Fruit fly (Drosophila melanogaster) whole organism, embryonic: ENCODE measurements around the gene alpha-Est1.

ENCODE experiments used
- Atf-2 ChIP-seq: fragments of 200-800 bp; sonication (Bioruptor generic); optimal IDR thresholded peaks from 2 replicates; lab custom pipeline; 2016; ENCODE audit warnings: missing biosample characterization, missing genetic modification characterization
- BEAF-32 ChIP-seq: fragments of 200-800 bp; sonication (Bioruptor generic); optimal IDR thresholded peaks from 3 replicates; lab custom pipeline; 2017; ENCODE audit warnings: missing biosample characterization, missing genetic modification characterization, mild to moderate bottlenecking, moderate library complexity, missing genetic modification reagents
- CG10147 ChIP-seq: fragments of 200-800 bp; sonication (Bioruptor generic); optimal IDR thresholded peaks from 2 replicates; lab custom pipeline; 2019; ENCODE audit warnings: missing biosample characterization, mild to moderate bottlenecking, missing genetic modification characterization, moderate library complexity
- CG10209 ChIP-seq: fragments of 200-800 bp; sonication (Bioruptor generic); optimal IDR thresholded peaks from 3 replicates; lab custom pipeline; 2017; ENCODE audit warnings: missing biosample characterization, mild to moderate bottlenecking, missing genetic modification characterization, missing genetic modification reagents
- CG12155 ChIP-seq: fragments of 200-800 bp; sonication (Bioruptor generic); optimal IDR thresholded peaks from 3 replicates; lab custom pipeline; 2016; ENCODE audit warnings: missing biosample characterization, missing genetic modification characterization
- CG13624 ChIP-seq: fragments of 200-800 bp; sonication (Bioruptor generic); optimal IDR thresholded peaks from 2 replicates; lab custom pipeline; 2016; ENCODE audit warnings: missing biosample characterization, missing genetic modification characterization
- CG14710 ChIP-seq: fragments of 200-800 bp; sonication (Bioruptor generic); optimal IDR thresholded peaks from 3 replicates; lab custom pipeline; 2019; ENCODE audit warnings: missing biosample characterization, mild to moderate bottlenecking, missing genetic modification characterization, moderate library complexity
- CG1603 ChIP-seq: fragments of 200-800 bp; sonication (Bioruptor generic); optimal IDR thresholded peaks from 2 replicates; lab custom pipeline; 2019; ENCODE audit warnings: missing biosample characterization, mild to moderate bottlenecking, missing genetic modification characterization, moderate library complexity
- CG16779 ChIP-seq: fragments of 200-800 bp; sonication (Bioruptor generic); IDR thresholded peaks from 2 replicates; pipeline ENCODE4 v1.3.6; 2022; ENCODE audit warnings: missing biosample characterization, missing genetic modification characterization
- CG16863 ChIP-seq: fragments of 200-800 bp; sonication (Bioruptor generic); optimal IDR thresholded peaks from 3 replicates; lab custom pipeline; 2016; ENCODE audit warnings: missing biosample characterization, missing genetic modification characterization
- CG18619 ChIP-seq: fragments of 200-800 bp; sonication (Bioruptor generic); optimal IDR thresholded peaks from 3 replicates; lab custom pipeline; 2017; ENCODE audit warnings: missing biosample characterization, mild to moderate bottlenecking, missing genetic modification characterization
- CG2678 ChIP-seq: fragments of 200-800 bp; sonication (Bioruptor generic); optimal IDR thresholded peaks from 3 replicates; lab custom pipeline; 2019; ENCODE audit warnings: missing biosample characterization, mild to moderate bottlenecking, missing genetic modification characterization, moderate library complexity
- CG30020 ChIP-seq: fragments of 200-800 bp; optimal IDR thresholded peaks from 2 replicates; lab custom pipeline; 2019; ENCODE audit warnings: missing biosample characterization, mild to moderate bottlenecking, missing genetic modification characterization, moderate library complexity
- CG3838 ChIP-seq: fragments of 200-800 bp; sonication (Bioruptor generic); optimal IDR thresholded peaks from 3 replicates; lab custom pipeline; 2016; ENCODE audit warnings: missing biosample characterization, missing genetic modification characterization
- CG4360 ChIP-seq: fragments of 200-800 bp; sonication (Bioruptor generic); IDR thresholded peaks from 2 replicates; pipeline ENCODE4 v1.3.6; 2022; ENCODE audit warnings: missing biosample characterization, missing genetic modification characterization
- CG6854 ChIP-seq: fragments of 200-800 bp; sonication (Bioruptor generic); optimal IDR thresholded peaks from 3 replicates; lab custom pipeline; 2017; ENCODE audit warnings: missing biosample characterization, mild to moderate bottlenecking, missing genetic modification characterization
- CG7928 ChIP-seq: fragments of 200-800 bp; sonication (Bioruptor generic); optimal IDR thresholded peaks from 2 replicates; lab custom pipeline; 2017; ENCODE audit warnings: missing biosample characterization, mild to moderate bottlenecking, missing genetic modification characterization
- CG8359 ChIP-seq: fragments of 200-800 bp; sonication (Bioruptor generic); optimal IDR thresholded peaks from 2 replicates; lab custom pipeline; 2017; ENCODE audit warnings: missing biosample characterization, mild to moderate bottlenecking, missing genetic modification characterization, borderline replicate concordance
- CG9437 ChIP-seq: fragments of 200-800 bp; sonication (Bioruptor generic); optimal IDR thresholded peaks from 2 replicates; lab custom pipeline; 2018; ENCODE audit warnings: missing biosample characterization, mild to moderate bottlenecking, missing genetic modification characterization
- CG9797 ChIP-seq: fragments of 200-800 bp; sonication (Bioruptor generic); optimal IDR thresholded peaks from 3 replicates; lab custom pipeline; 2018; ENCODE audit warnings: missing biosample characterization, mild to moderate bottlenecking, missing genetic modification characterization
- Eip74EF ChIP-seq, 2 experiments: fragments of 200-800 bp in 1 of 2; fragments of >200 bp in 1 of 2; sonication (Bioruptor generic) in 1 of 2; optimal IDR thresholded peaks; 2 replicates each; lab custom pipeline; 2017 to 2019; ENCODE audit warnings: missing biosample characterization in 2 of 2, missing genetic modification characterization in 2 of 2, mild to moderate bottlenecking in 1 of 2, moderate library complexity in 1 of 2
- Ets97D ChIP-seq: fragments of 200-800 bp; sonication (Bioruptor generic); optimal IDR thresholded peaks from 3 replicates; lab custom pipeline; 2016; ENCODE audit warnings: missing biosample characterization, missing genetic modification characterization
- HLH4C ChIP-seq: fragments of 200-800 bp; sonication (Bioruptor generic); IDR thresholded peaks from 3 replicates; pipeline ENCODE4 v1.3.6; 2022; ENCODE audit warnings: missing biosample characterization, missing genetic modification characterization; ENCODE audit not compliant: partially characterized antibody
- Hr78 ChIP-seq, 2 experiments: fragments of 200-800 bp in 1 of 2; fragments of >200 bp in 1 of 2; sonication (Bioruptor generic) in 1 of 2; optimal IDR thresholded peaks; 2 replicates each; lab custom pipeline; 2017 to 2019; ENCODE audit warnings: missing biosample characterization in 2 of 2, missing genetic modification characterization in 2 of 2, mild to moderate bottlenecking in 1 of 2, moderate library complexity in 1 of 2
- Lim3 ChIP-seq: fragments of 200-800 bp; sonication (Bioruptor generic); IDR thresholded peaks from 2 replicates; pipeline ENCODE4 v1.3.6; 2022; ENCODE audit warnings: missing biosample characterization, missing genetic modification characterization
- MESR4 ChIP-seq: fragments of 200-800 bp; sonication (Bioruptor generic); optimal IDR thresholded peaks from 2 replicates; lab custom pipeline; 2018; ENCODE audit warnings: missing biosample characterization, mild to moderate bottlenecking, missing genetic modification characterization, moderate library complexity
- Max ChIP-seq: fragments of 200-800 bp; sonication (Bioruptor generic); optimal IDR thresholded peaks from 2 replicates; lab custom pipeline; 2016; ENCODE audit warnings: missing biosample characterization, mild to moderate bottlenecking, missing genetic modification characterization
- Nf-YA ChIP-seq: fragments of 200-800 bp; sonication (Bioruptor generic); IDR thresholded peaks from 2 replicates; pipeline ENCODE4 v1.3.6; 2022; ENCODE audit warnings: missing biosample characterization, missing genetic modification characterization
- Rfx ChIP-seq: fragments of 200-800 bp; sonication (Bioruptor generic); IDR thresholded peaks from 2 replicates; pipeline ENCODE4 v1.3.6; 2022; ENCODE audit warnings: missing biosample characterization, missing genetic modification characterization
- Sin3A ChIP-seq: fragments of >200 bp; optimal IDR thresholded peaks from 2 replicates; lab custom pipeline; 2018
- TFAM ChIP-seq: fragments of 200-800 bp; sonication (Bioruptor generic); optimal IDR thresholded peaks from 2 replicates; lab custom pipeline; 2017; ENCODE audit warnings: missing biosample characterization, missing genetic modification characterization, inconsistent platforms
- Vsx1 ChIP-seq: fragments of 200-800 bp; sonication (Bioruptor generic); optimal IDR thresholded peaks from 2 replicates; lab custom pipeline; 2017; ENCODE audit warnings: missing biosample characterization, mild to moderate bottlenecking, missing genetic modification characterization, missing genetic modification reagents
- ab ChIP-seq: fragments of 200-800 bp; sonication (Bioruptor generic); optimal IDR thresholded peaks from 2 replicates; lab custom pipeline; 2016; ENCODE audit warnings: missing biosample characterization, missing genetic modification characterization
- bab2 ChIP-seq: fragments of 200-800 bp; sonication (Bioruptor generic); optimal IDR thresholded peaks from 2 replicates; lab custom pipeline; 2016; ENCODE audit warnings: missing biosample characterization, missing genetic modification characterization
- corto ChIP-seq: fragments of 200-800 bp; sonication (Bioruptor generic); optimal IDR thresholded peaks from 2 replicates; lab custom pipeline; 2016; ENCODE audit warnings: missing biosample characterization, mild to moderate bottlenecking, missing genetic modification characterization, moderate library complexity
- dati ChIP-seq: fragments of 200-800 bp; sonication (Bioruptor generic); IDR thresholded peaks from 2 replicates; pipeline ENCODE4 v1.3.6; 2022; ENCODE audit warnings: missing biosample characterization, missing genetic modification characterization
- fu2 ChIP-seq: fragments of 200-800 bp; sonication (Bioruptor generic); optimal IDR thresholded peaks from 2 replicates; lab custom pipeline; 2016; ENCODE audit warnings: missing biosample characterization, missing genetic modification characterization
- gsb ChIP-seq: fragments of 200-800 bp; sonication (Bioruptor generic); IDR thresholded peaks from 2 replicates; pipeline ENCODE4 v1.3.6; 2022; ENCODE audit warnings: missing biosample characterization, missing genetic modification characterization
- gsb-n ChIP-seq: fragments of 200-800 bp; sonication (Bioruptor generic); optimal IDR thresholded peaks from 3 replicates; lab custom pipeline; 2018; ENCODE audit warnings: missing biosample characterization, mild to moderate bottlenecking, missing genetic modification characterization
- ken ChIP-seq: fragments of 200-800 bp; sonication (Bioruptor generic); IDR thresholded peaks from 3 replicates; pipeline ENCODE4 v1.3.6; 2022; ENCODE audit warnings: missing biosample characterization, missing genetic modification characterization
- kni ChIP-seq: fragments of 200-800 bp; sonication (Bioruptor generic); optimal IDR thresholded peaks from 3 replicates; lab custom pipeline; 2017; ENCODE audit warnings: mild to moderate bottlenecking, missing biosample characterization, missing genetic modification reagents, missing genetic modification characterization
- onecut ChIP-seq: fragments of 200-800 bp; sonication (Bioruptor generic); IDR thresholded peaks from 2 replicates; pipeline ENCODE4 v1.3.6; 2022; ENCODE audit warnings: missing biosample characterization, missing genetic modification characterization
- phol ChIP-seq: fragments of 200-800 bp; sonication (Bioruptor generic); optimal IDR thresholded peaks from 3 replicates; lab custom pipeline; 2018; ENCODE audit warnings: missing biosample characterization, mild to moderate bottlenecking, missing genetic modification characterization, moderate library complexity
- pzg ChIP-seq: fragments of 200-800 bp; sonication (Bioruptor generic); optimal IDR thresholded peaks from 3 replicates; lab custom pipeline; 2018; ENCODE audit warnings: missing biosample characterization, mild to moderate bottlenecking, missing genetic modification characterization, moderate library complexity
- row ChIP-seq: fragments of 200-800 bp; sonication (Bioruptor generic); IDR thresholded peaks from 3 replicates; pipeline ENCODE4 v1.3.6; 2022; ENCODE audit warnings: missing biosample characterization, missing genetic modification characterization
- salm ChIP-seq: fragments of 200-800 bp; sonication (Bioruptor generic); optimal IDR thresholded peaks from 2 replicates; lab custom pipeline; 2018; ENCODE audit warnings: missing biosample characterization, mild to moderate bottlenecking, missing genetic modification characterization
- sens ChIP-seq: fragments of 200-800 bp; sonication (Bioruptor generic); peaks from one replicate; lab custom pipeline; 2016; ENCODE audit warnings: missing biosample characterization, missing genetic modification characterization
- sim ChIP-seq: fragments of 200-800 bp; sonication (Bioruptor generic); IDR thresholded peaks from 2 replicates; pipeline ENCODE4 v1.3.6; 2022; ENCODE audit warnings: missing biosample characterization, missing genetic modification characterization
- sug ChIP-seq: fragments of 200-800 bp; optimal IDR thresholded peaks from 2 replicates; lab custom pipeline; 2019; ENCODE audit warnings: missing biosample characterization, mild to moderate bottlenecking, missing genetic modification characterization, moderate library complexity
- tio ChIP-seq: fragments of 200-800 bp; sonication (Bioruptor generic); optimal IDR thresholded peaks from 2 replicates; lab custom pipeline; 2017; ENCODE audit warnings: missing biosample characterization, missing genetic modification characterization, inconsistent platforms

alpha-Est1 gene

DNA sequence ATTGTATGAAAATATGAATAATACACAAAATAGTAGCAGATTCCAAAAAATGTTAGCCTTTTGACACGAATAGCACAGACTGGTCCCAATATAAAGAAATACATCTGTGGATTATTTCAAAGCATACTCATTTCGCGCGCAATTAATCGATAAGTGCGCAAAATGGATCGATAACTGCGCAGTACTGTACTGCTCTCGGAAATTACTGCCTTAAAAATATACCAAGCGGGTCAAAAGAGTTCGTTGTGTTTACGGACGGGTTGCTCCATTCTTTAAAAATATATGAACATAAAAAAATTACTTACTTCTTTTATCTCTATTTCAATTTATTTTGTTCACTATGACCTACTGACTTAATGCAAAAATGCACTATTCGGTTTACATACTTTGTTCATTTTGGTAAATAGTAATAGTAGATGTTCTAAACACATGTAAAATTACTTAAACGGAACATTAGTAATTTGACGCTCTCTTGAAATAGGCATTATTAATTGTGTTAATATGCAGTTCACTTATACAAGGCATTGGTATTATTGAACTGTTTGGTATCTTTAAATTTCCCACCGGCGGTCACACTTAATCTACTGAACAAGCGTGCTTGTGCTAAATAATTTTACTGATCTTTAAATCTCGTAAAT lies 18.6 kb downstream of the alpha-Est1 start, which contains the start of the genes Rtnl2 and alphaTub84D (continued):
- TF ChIP-seq CG13624 (GFP tag; lab: Kevin White, UChicago) (no peak), CG7928 (GFP tag; lab: Kevin White, UChicago) (no peak), CG4360 (no peak), onecut (GFP tag; lab: Robert Waterston, UW) (peak; percentile 6), CG10209 (GFP tag; lab: Kevin White, UChicago) (no peak), gsb-n (tag; lab: Kevin White, UChicago) (no peak), gsb (no peak), sens (GFP tag; lab: Kevin White, UChicago) (no peak), CG10147 (GFP tag; lab: Kevin White, UChicago) (no peak), MESR4 (GFP tag; lab: Kevin White, UChicago) (no peak), Hr78 (GFP tag; optimal IDR thresholded peaks at IDR 0.05; lab: Kevin White, UChicago) (no peak), Rfx (GFP tag; lab: Robert Waterston, UW) (no peak), fu2 (no peak), Max (no peak), Ets97D (GFP tag; lab: Kevin White, UChicago) (peak; percentile 13), CG3838 (GFP tag; lab: Kevin White, UChicago) (no peak), bab2 (GFP tag; lab: Kevin White, UChicago) (no peak), row (GFP tag; lab: Robert Waterston, UW) (peak; percentile 42; the same call in 2 of the 3 replicates), CG1603 (tag; lab: Kevin White, UChicago) (peak; percentile 12), Lim3 (no peak), Atf-2 (GFP tag; lab: Kevin White, UChicago) (no peak), salm (tag; lab: Kevin White, UChicago) (no peak), CG9437 (GFP tag; lab: Kevin White, UChicago) (no peak), HLH4C (GFP tag; lab: Robert Waterston, UW) (0 out of 3 replicates have a peak, but pooled peaks have one; percentile 22), Nf-YA (GFP tag; lab: Robert Waterston, UW) (no peak), Sin3A (peak; percentile 19), CG16863 (no peak), sim (GFP tag; lab: Robert Waterston, UW) (no peak), BEAF-32 (peak; percentile 49), kni (no peak), phol (tag; lab: Kevin White, UChicago) (peak; percentile 29), CG18619 (GFP tag; lab: Kevin White, UChicago) (no peak), CG2678 (no peak), ken (no peak), corto (GFP tag; lab: Kevin White, UChicago) (no peak), CG12155 (GFP tag; lab: Kevin White, UChicago) (no peak), CG16779 (no peak), CG30020 (tag; lab: Kevin White, UChicago) (peak; percentile 57), sug (no peak), CG14710 (tag; lab: Kevin White, UChicago) (peak; percentile 79), pzg (peak; percentile 39), TFAM (no peak), CG9797 (GFP tag; lab: Kevin White, UChicago) (peak; percentile 66), CG8359 (GFP tag; lab: Kevin White, UChicago) (no peak), tio (GFP tag; lab: Kevin White, UChicago) (no peak), CG6854 (GFP tag; lab: Kevin White, UChicago) (no peak), dati (GFP tag; lab: Robert Waterston, UW) (no peak), ab (GFP tag; lab: Kevin White, UChicago) (no peak), Vsx1 (no peak), Eip74EF (GFP tag; optimal IDR thresholded peaks at IDR 0.05; lab: Kevin White, UChicago) (no peak)
